Worm (Caenorhabditis elegans): ENCODE measurements around the gene F58E2.2.

- TF ChIP-seq ztf-29 (GFP tag; IDR thresholded peaks at IDR 0.05) (no peak), flt-1 (GFP tag; IDR thresholded peaks at IDR 0.05) (no peak)
Observed at ce11 chrIV:3452516-3452915, 17.3 kb upstream of the F58E2.2 start.
